Fruit fly (Drosophila melanogaster): ENCODE measurements around the gene Pka-C3.

DNA sequence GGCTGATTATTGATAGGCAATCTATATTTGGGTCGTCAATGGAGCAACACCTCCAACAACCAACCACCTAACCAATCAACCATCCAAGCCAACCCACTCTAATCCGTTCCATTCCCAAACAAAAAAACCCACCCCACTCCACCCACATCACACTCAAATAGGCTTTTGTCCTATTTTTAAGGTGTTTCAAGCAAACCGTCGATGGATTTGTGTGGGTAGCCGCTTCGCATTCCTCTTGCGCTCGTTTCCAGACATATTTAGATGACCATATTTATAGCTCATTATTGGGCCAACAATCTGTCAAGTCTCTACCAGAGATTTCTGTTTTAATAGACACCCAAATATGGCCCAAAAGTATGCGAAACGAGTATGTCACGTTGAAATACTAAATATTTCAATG is 43.6 kb upstream of the Pka-C3 start:
- TF ChIP-seq CTCF (optimal IDR thresholded peaks at IDR 0.05) (no peak), CG8478 (optimal IDR thresholded peaks at IDR 0.05) (no peak)
